Worm (Caenorhabditis elegans) whole organism, L1 larva: ENCODE data around the gene nhr-114.

Experiments used
- blmp-1 ChIP-seq: fragments of 150-350 bp; optimal IDR thresholded peaks from 2 replicates; lab custom pipeline; 2014; ENCODE audit warnings: missing biosample characterization, missing genetic modification characterization
- ceh-82 ChIP-seq, 3 experiments: fragments of 150-350 bp in 1 of 3; sonication (generic microtip) in 2 of 3; optimal IDR thresholded peaks; 2 replicates each; lab custom pipeline; 2014 to 2017; ENCODE audit warnings: missing biosample characterization in 3 of 3, missing genetic modification characterization in 3 of 3
- elt-2 ChIP-seq: sonication (generic microtip); optimal IDR thresholded peaks from 2 replicates; lab custom pipeline; 2016; ENCODE audit warnings: missing genetic modification characterization, mild to moderate bottlenecking, inconsistent platforms, missing compliant biosample characterization, missing genetic modification reagents
- jun-1 ChIP-seq: fragments of 150-350 bp; optimal IDR thresholded peaks from 2 replicates; lab custom pipeline; 2014; ENCODE audit warnings: missing biosample characterization, missing genetic modification reagents, missing genetic modification characterization
- mep-1 ChIP-seq: fragments of 150-350 bp; optimal IDR thresholded peaks from 2 replicates; lab custom pipeline; 2014; ENCODE audit warnings: missing biosample characterization, missing genetic modification characterization
- snpc-4 ChIP-seq: fragments of 150-350 bp; optimal IDR thresholded peaks from 2 replicates; lab custom pipeline; 2014; ENCODE audit warnings: missing biosample characterization, missing genetic modification characterization
- unc-130 ChIP-seq: fragments of 150-350 bp; optimal IDR thresholded peaks from 2 replicates; lab custom pipeline; 2017; ENCODE audit warnings: missing biosample characterization, missing genetic modification characterization, inconsistent platforms
- unc-62 ChIP-seq: fragments of 150-350 bp; optimal IDR thresholded peaks from 2 replicates; lab custom pipeline; 2014; ENCODE audit warnings: missing biosample characterization, missing genetic modification reagents, missing genetic modification characterization
- ztf-11 ChIP-seq, 2 experiments: sonication (generic microtip); optimal IDR thresholded peaks; 2 replicates each; lab custom pipeline; 2016 to 2017; ENCODE audit warnings: missing genetic modification characterization in 2 of 2, missing biosample characterization in 1 of 2, missing compliant biosample characterization in 1 of 2

ce11 chrV:4152200-4152599 lies 34.8 kb upstream of the nhr-114 start, which contains the start of gene Y45G5AM.6:
- TF ChIP-seq mep-1 (tag; lab: Kevin White, UChicago): no peak
- TF ChIP-seq jun-1 (tag; lab: Kevin White, UChicago): no peak
- TF ChIP-seq snpc-4 (tag; lab: Kevin White, UChicago): no peak
- no peak for TF ChIP-seq unc-62 (GFP tag; lab: Kevin White, UChicago)
- TF ChIP-seq ztf-11 (tag; optimal IDR thresholded peaks at IDR 0.05; lab: Kevin White, UChicago): no peak
- no peak for TF ChIP-seq unc-130 (tag; lab: Kevin White, UChicago)
- TF ChIP-seq elt-2 (tag; lab: Kevin White, UChicago): no peak
- no peak for TF ChIP-seq ceh-82 (tag; optimal IDR thresholded peaks at IDR 0.05; lab: Kevin White, UChicago)
- TF ChIP-seq blmp-1 (tag; lab: Kevin White, UChicago): no peak
